Worm (Caenorhabditis elegans) whole organism, L4 larva: ENCODE data around the gene F01F1.14.

Experiments used
- T26A8.4 ChIP-seq: fragments of 200-800 bp; sonication (Bioruptor generic); IDR thresholded peaks from 2 replicates; pipeline ENCODE4 v1.3.6; 2022; ENCODE audit warnings: missing genetic modification characterization, missing compliant biosample characterization
- Y105C5A.15 ChIP-seq: fragments of 200-800 bp; sonication (Bioruptor generic); IDR thresholded peaks from 2 replicates; pipeline ENCODE4 v1.3.6; 2022; ENCODE audit warnings: missing genetic modification characterization, missing compliant biosample characterization
- Y48G9A.11 ChIP-seq: fragments of 200-800 bp; sonication (Bioruptor generic); IDR thresholded peaks from 2 replicates; pipeline ENCODE4 v1.3.6; 2022; ENCODE audit warnings: missing genetic modification reagents, missing genetic modification characterization, missing compliant biosample characterization
- Y5F2A.4 ChIP-seq: fragments of 200-800 bp; sonication (Bioruptor generic); optimal IDR thresholded peaks from 2 replicates; lab custom pipeline; 2018; ENCODE audit warnings: mild to moderate bottlenecking, missing genetic modification characterization, missing compliant biosample characterization
- aha-1 ChIP-seq: fragments of 150-350 bp; peaks from one replicate; lab custom pipeline; 2014; ENCODE audit warnings: missing biosample characterization, missing genetic modification characterization
- aly-2 ChIP-seq: sonication (generic microtip); optimal IDR thresholded peaks from 2 replicates; lab custom pipeline; 2018; ENCODE audit warnings: missing biosample characterization, missing genetic modification characterization
- attf-4 ChIP-seq: sonication (generic microtip); optimal IDR thresholded peaks from 3 replicates; lab custom pipeline; 2017; ENCODE audit warnings: missing biosample characterization, missing genetic modification characterization
- ceh-82 ChIP-seq: sonication (generic microtip); optimal IDR thresholded peaks from 2 replicates; lab custom pipeline; 2017; ENCODE audit warnings: missing biosample characterization, missing genetic modification characterization
- dmd-6 ChIP-seq: fragments of 200-800 bp; sonication (Bioruptor generic); IDR thresholded peaks from 2 replicates; pipeline ENCODE4 v1.3.6; 2022; ENCODE audit warnings: missing genetic modification reagents, missing genetic modification characterization, missing compliant biosample characterization
- dpl-1 ChIP-seq: fragments of 150-350 bp; optimal IDR thresholded peaks from 2 replicates; lab custom pipeline; 2014; ENCODE audit warnings: missing biosample characterization, missing genetic modification reagents, missing genetic modification characterization
- duxl-1 ChIP-seq: sonication (generic microtip); optimal IDR thresholded peaks from 2 replicates; lab custom pipeline; 2016; ENCODE audit warnings: mild to moderate bottlenecking, missing genetic modification characterization, moderate library complexity, missing compliant biosample characterization; ENCODE audit not compliant: poor library complexity
- fkh-10 ChIP-seq: fragments of 150-350 bp; optimal IDR thresholded peaks from 2 replicates; lab custom pipeline; 2014; ENCODE audit warnings: missing biosample characterization, missing genetic modification reagents, missing genetic modification characterization
- hlh-11 ChIP-seq: fragments of 200-800 bp; sonication (Bioruptor generic); optimal IDR thresholded peaks from 2 replicates; lab custom pipeline; 2018; ENCODE audit warnings: mild to moderate bottlenecking, missing genetic modification characterization, missing compliant biosample characterization
- hlh-30 ChIP-seq: sonication (generic microtip); optimal IDR thresholded peaks from 2 replicates; lab custom pipeline; 2017; ENCODE audit warnings: antibody characterized with exemption, mild to moderate bottlenecking, missing genetic modification characterization, missing compliant biosample characterization; ENCODE audit not compliant: insufficient read depth
- hmg-1.1 ChIP-seq: fragments of 200-800 bp; sonication (Bioruptor generic); IDR thresholded peaks from 2 replicates; pipeline ENCODE4 v1.3.6; 2022; ENCODE audit warnings: missing genetic modification reagents, missing genetic modification characterization, missing compliant biosample characterization
- lin-13 ChIP-seq: fragments of 150-350 bp; optimal IDR thresholded peaks from 2 replicates; lab custom pipeline; 2014; ENCODE audit warnings: missing biosample characterization, missing genetic modification reagents, missing genetic modification characterization
- lin-39 ChIP-seq: fragments of 150-350 bp; optimal IDR thresholded peaks from 2 replicates; lab custom pipeline; 2014; ENCODE audit warnings: missing biosample characterization, missing genetic modification reagents, missing genetic modification characterization
- lsy-2 ChIP-seq, 2 experiments: fragments of 150-350 bp in 1 of 2; sonication (generic microtip) in 1 of 2; optimal IDR thresholded peaks; 2 replicates each; lab custom pipeline; 2014 to 2017; ENCODE audit warnings: missing biosample characterization in 2 of 2, missing genetic modification characterization in 2 of 2
- madf-9 ChIP-seq: fragments of 200-800 bp; sonication (Bioruptor generic); conservative IDR thresholded peaks from 2 replicates; pipeline ENCODE4 v1.3.6; 2022; ENCODE audit warnings: missing genetic modification reagents, missing genetic modification characterization, missing compliant biosample characterization
- mdl-1 ChIP-seq, 2 experiments: fragments of 150-350 bp in 1 of 2; sonication (generic microtip) in 1 of 2; optimal IDR thresholded peaks; 2 replicates each; lab custom pipeline; 2014 to 2017; ENCODE audit warnings: missing biosample characterization in 2 of 2, missing genetic modification characterization in 2 of 2
- mep-1 ChIP-seq: fragments of 150-350 bp; sonication (generic microtip); optimal IDR thresholded peaks from 3 replicates; lab custom pipeline; 2014; ENCODE audit warnings: missing biosample characterization, missing genetic modification characterization
- mes-2 ChIP-seq: sonication (generic microtip); optimal IDR thresholded peaks from 2 replicates; lab custom pipeline; 2016; ENCODE audit warnings: missing genotype, mild to moderate bottlenecking, missing genetic modification characterization, missing compliant biosample characterization; ENCODE audit not compliant: poor library complexity, severe bottlenecking
- mxl-2 ChIP-seq: fragments of 200-800 bp; sonication (Bioruptor generic); conservative IDR thresholded peaks from 2 replicates; pipeline ENCODE4 v1.3.6; 2022; ENCODE audit warnings: missing genetic modification reagents, missing genetic modification characterization, missing compliant biosample characterization
- mxl-3 ChIP-seq: fragments of 200-800 bp; sonication (Bioruptor generic); optimal IDR thresholded peaks from 2 replicates; lab custom pipeline; 2018; ENCODE audit warnings: mild to moderate bottlenecking, missing genetic modification characterization, missing compliant biosample characterization
- nhr-10 ChIP-seq: fragments of 150-350 bp; optimal IDR thresholded peaks from 2 replicates; lab custom pipeline; 2014; ENCODE audit warnings: missing biosample characterization, missing genetic modification characterization
- nhr-11 ChIP-seq: fragments of 150-350 bp; optimal IDR thresholded peaks from 2 replicates; lab custom pipeline; 2014; ENCODE audit warnings: missing biosample characterization, missing genetic modification characterization
- nhr-25 ChIP-seq: sonication (generic microtip); optimal IDR thresholded peaks from 2 replicates; lab custom pipeline; 2017; ENCODE audit warnings: missing genetic modification characterization, mild to moderate bottlenecking, missing compliant biosample characterization, antibody characterized with exemption, moderate library complexity, borderline replicate concordance; ENCODE audit not compliant: insufficient read depth
- nhr-41 ChIP-seq: fragments of 200-800 bp; sonication (Bioruptor generic); IDR thresholded peaks from 2 replicates; pipeline ENCODE4 v1.3.6; 2022; ENCODE audit warnings: missing genetic modification reagents, missing genetic modification characterization, missing compliant biosample characterization
- nhr-77 ChIP-seq: fragments of 150-350 bp; optimal IDR thresholded peaks from 2 replicates; lab custom pipeline; 2014; ENCODE audit warnings: missing biosample characterization, missing genetic modification characterization
- pha-4 ChIP-seq, 2 experiments: fragments of 150-350 bp in 1 of 2; fragments of 200-800 bp in 1 of 2; sonication (Bioruptor generic) in 1 of 2; IDR thresholded peaks in 1 of 2; optimal IDR thresholded peaks in 1 of 2; 2 replicates each; pipeline versions ENCODE4 v1.3.6 to Lab custom; 2014 to 2022; ENCODE audit warnings: missing genetic modification characterization in 2 of 2, missing genetic modification reagents in 2 of 2, missing biosample characterization in 1 of 2, missing compliant biosample characterization in 1 of 2
- pqm-1 ChIP-seq: sonication (generic microtip); optimal IDR thresholded peaks from 2 replicates; lab custom pipeline; 2017; ENCODE audit warnings: missing biosample characterization, missing genetic modification characterization
- snpc-1.2 ChIP-seq: fragments of 200-800 bp; sonication (Bioruptor generic); IDR thresholded peaks from 2 replicates; pipeline ENCODE4 v1.3.6; 2022; ENCODE audit warnings: missing genetic modification reagents, missing genetic modification characterization, missing compliant biosample characterization
- spr-1 ChIP-seq: sonication (generic microtip); optimal IDR thresholded peaks from 2 replicates; lab custom pipeline; 2016; ENCODE audit warnings: mild to moderate bottlenecking, missing genetic modification characterization, missing compliant biosample characterization
- vab-7 ChIP-seq: fragments of 200-800 bp; sonication (Bioruptor generic); IDR thresholded peaks from 2 replicates; pipeline ENCODE4 v1.3.6; 2022; ENCODE audit warnings: missing genetic modification reagents, missing genetic modification characterization, missing compliant biosample characterization
- zfp-2 ChIP-seq: sonication (generic microtip); optimal IDR thresholded peaks from 2 replicates; lab custom pipeline; 2016; ENCODE audit warnings: mild to moderate bottlenecking, missing genetic modification characterization, missing compliant biosample characterization
- zfp-3 ChIP-seq: fragments of 200-800 bp; sonication (Bioruptor generic); conservative IDR thresholded peaks from 2 replicates; pipeline ENCODE4 v1.3.6; 2022; ENCODE audit warnings: missing genetic modification reagents, missing genetic modification characterization, missing compliant biosample characterization
- zip-11 ChIP-seq: fragments of 200-800 bp; sonication (Bioruptor generic); IDR thresholded peaks from 2 replicates; pipeline ENCODE4 v1.3.6; 2022; ENCODE audit warnings: missing genetic modification characterization, missing compliant biosample characterization

The F01F1.14 gene

DNA sequence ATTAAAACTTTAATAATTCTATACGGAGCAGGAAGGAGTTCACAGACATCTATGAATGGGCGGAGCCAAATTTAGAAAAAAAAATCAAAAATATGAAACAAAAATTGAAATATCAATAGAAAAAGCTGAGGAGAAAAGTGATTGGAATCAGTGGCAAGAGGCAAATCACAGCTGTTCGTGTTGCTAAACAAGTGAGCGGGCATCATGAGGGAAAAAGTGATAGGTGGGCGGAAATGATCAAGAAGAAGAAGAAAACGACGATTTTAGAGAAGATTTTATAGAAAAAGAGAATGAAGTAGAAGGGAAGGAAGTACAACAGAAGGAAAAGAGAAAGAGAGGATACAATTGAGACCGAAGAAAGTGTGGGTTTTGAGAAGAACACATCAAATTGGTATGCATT is 15.9 kb upstream of the F01F1.14 start:
- TF ChIP-seq aha-1 (tag; lab: Kevin White, UChicago) (no peak), hlh-11 (tag; lab: Kevin White, UChicago) (peak; percentile 24)

DNA sequence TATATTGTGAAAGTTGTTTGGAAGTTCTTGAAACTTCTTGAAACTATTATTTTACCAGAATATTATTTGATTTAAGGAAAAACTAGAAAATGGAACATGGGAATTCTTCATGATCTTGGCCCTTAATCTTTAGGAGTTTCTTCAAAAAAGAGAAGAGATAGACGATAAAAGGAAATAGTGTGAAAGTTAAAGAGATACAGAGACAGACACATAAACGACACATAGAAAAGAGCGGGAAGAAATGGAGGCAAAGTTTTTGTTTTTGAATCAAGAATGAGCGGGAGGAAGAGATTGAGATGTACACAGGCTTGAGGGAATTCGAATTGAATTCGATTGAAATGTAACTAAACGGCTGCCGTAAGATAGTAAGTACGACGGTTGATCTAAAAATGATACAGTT is 14.7 kb upstream of the F01F1.14 start:
- TF ChIP-seq aha-1 (tag; lab: Kevin White, UChicago) (peak; percentile 4), ceh-82 (no peak), mep-1 (tag; lab: Kevin White, UChicago) (peak; percentile 15)

DNA sequence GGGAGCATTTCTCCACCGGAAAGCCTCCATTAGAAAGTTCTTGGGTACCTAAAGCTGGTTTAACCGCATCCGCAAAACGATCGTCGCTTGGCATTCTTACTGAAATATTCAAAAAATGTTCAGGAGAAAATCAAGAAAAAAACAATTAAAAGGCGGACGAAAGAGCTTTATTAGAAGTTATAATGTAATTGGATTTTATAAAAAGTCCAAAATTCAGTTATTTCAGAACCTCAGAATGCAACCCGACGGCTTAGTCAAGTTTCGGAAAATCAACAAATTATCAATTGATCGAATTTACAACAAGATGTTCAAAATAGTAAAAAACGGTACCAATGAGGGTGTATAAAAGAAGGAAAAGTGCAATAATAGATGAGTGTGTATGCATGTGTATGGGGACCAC is 13.2 kb upstream of the F01F1.14 start, which contains the start of gene pxl-1:
Gene pxl-1 (minus strand): TSS at position 101 of the 400 bp plus-strand sequence.
- TF ChIP-seq spr-1 (tag; lab: Kevin White, UChicago) (no peak), lsy-2 (tag; optimal IDR thresholded peaks at IDR 0.05; lab: Kevin White, UChicago) (no peak), Y5F2A.4 (no peak), lin-39 (tag; lab: Kevin White, UChicago) (no peak), dpl-1 (GFP tag; lab: Kevin White, UChicago) (no peak), duxl-1 (tag; lab: Kevin White, UChicago) (no peak), dmd-6 (GFP tag; lab: Robert Waterston, UW) (no peak), zip-11 (GFP tag; lab: Robert Waterston, UW) (no peak), aly-2 (no peak), nhr-41 (GFP tag; lab: Robert Waterston, UW) (no peak), hmg-1.1 (GFP tag; lab: Robert Waterston, UW) (no peak), pqm-1 (tag; lab: Kevin White, UChicago) (no peak), nhr-10 (tag; lab: Kevin White, UChicago) (no peak), vab-7 (GFP tag; lab: Robert Waterston, UW) (no peak), snpc-1.2 (no peak), mdl-1 (tag; optimal IDR thresholded peaks at IDR 0.05; lab: Kevin White, UChicago) (no peak), Y105C5A.15 (GFP tag; lab: Robert Waterston, UW) (no peak), zfp-2 (no peak), nhr-77 (tag; lab: Kevin White, UChicago) (no peak)
- TF ChIP-seq, all 104 proteins: peak for 0

DNA sequence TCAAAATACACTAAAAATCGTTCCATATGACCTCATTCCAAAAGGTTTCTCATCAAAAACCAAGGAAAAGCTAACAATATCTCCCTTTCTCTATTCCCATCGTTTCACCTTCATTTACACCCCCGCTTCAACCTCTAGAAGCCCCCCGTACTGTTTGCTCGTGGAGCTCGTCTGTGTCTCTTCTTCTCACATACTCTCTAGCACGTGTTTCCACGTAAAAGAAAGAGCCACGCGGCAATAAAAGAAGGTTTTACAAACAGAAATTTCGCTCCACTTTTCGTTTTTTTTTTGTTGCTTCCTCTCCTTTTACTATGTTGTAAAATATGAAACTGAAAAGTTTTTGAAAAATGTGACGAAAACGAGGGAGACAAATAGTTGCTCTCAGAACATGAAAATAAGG is 10.2 kb upstream of the F01F1.14 start:
- TF ChIP-seq attf-4 (tag; lab: Kevin White, UChicago) (no peak), nhr-11 (tag; lab: Kevin White, UChicago) (no peak), mxl-2 (GFP tag; lab: Robert Waterston, UW) (no peak), fkh-10 (GFP tag; lab: Kevin White, UChicago) (no peak), T26A8.4 (GFP tag; lab: Robert Waterston, UW) (no peak), vab-7 (GFP tag; lab: Robert Waterston, UW) (no peak), mxl-3 (GFP tag; lab: Kevin White, UChicago) (no peak), dmd-6 (GFP tag; lab: Robert Waterston, UW) (no peak), hlh-30 (tag; lab: Kevin White, UChicago) (no peak), Y48G9A.11 (GFP tag; lab: Robert Waterston, UW) (no peak), madf-9 (GFP tag; lab: Robert Waterston, UW) (no peak)
- TF ChIP-seq, all 104 proteins: peak for 0

DNA sequence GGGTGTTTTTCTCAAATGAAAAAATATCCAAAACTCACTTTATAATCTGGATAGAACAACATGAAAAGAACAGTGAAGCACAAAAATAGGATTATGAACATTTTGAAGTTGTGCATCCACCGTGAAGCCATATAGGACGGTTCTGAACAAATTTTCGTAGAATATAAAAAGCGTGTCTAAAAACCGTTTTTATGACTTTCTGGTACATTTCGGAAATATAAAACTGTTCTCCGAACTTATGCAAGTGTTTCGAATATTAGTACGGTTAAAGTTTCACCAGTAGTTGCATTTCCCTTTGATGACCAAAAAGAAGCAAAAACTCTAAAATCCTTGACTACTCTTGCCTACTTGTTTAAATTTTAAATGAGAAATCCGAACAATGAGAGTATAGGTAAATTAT is 6.0 kb upstream of the F01F1.14 start, which contains the start of gene C28H8.8:
Gene C28H8.8 (minus strand): TSS at position 101 of the 400 bp plus-strand sequence.
- TF ChIP-seq mes-2 (tag; lab: Kevin White, UChicago) (no peak), Y5F2A.4 (no peak), Y48G9A.11 (GFP tag; lab: Robert Waterston, UW) (no peak), lin-13 (GFP tag; lab: Kevin White, UChicago) (no peak), nhr-25 (no peak), zfp-3 (no peak), pha-4 (GFP tag; IDR thresholded peaks at IDR 0.05; lab: Robert Waterston, UW) (no peak), pha-4 (tag; optimal IDR thresholded peaks at IDR 0.05; lab: Kevin White, UChicago) (no peak)
- TF ChIP-seq, all 104 proteins: peak for 0
